Worm (Caenorhabditis elegans) whole organism, L4 larva: ENCODE measurements around the gene srx-64.

Experiments
- ZK546.5 ChIP-seq, 2 experiments: sonication (generic microtip); optimal IDR thresholded peaks; 2 replicates each; lab custom pipeline; 2017; ENCODE audit warnings: missing biosample characterization in 2 of 2, missing genetic modification characterization in 2 of 2
- ceh-20 ChIP-seq: fragments of 200-800 bp; sonication (Bioruptor generic); IDR thresholded peaks from 2 replicates; pipeline ENCODE4 v1.3.6; 2022; ENCODE audit warnings: missing genetic modification reagents, missing genetic modification characterization, missing compliant biosample characterization
- ces-1 ChIP-seq: fragments of 150-350 bp; sonication (generic microtip); optimal IDR thresholded peaks from 4 replicates; lab custom pipeline; 2014; ENCODE audit warnings: missing biosample characterization, missing genetic modification reagents, missing genetic modification characterization
- egl-43 ChIP-seq: fragments of 200-800 bp; sonication (Bioruptor generic); IDR thresholded peaks from 2 replicates; pipeline ENCODE4 v1.3.6; 2022; ENCODE audit warnings: missing genetic modification reagents, missing genetic modification characterization, missing compliant biosample characterization
- fos-1 ChIP-seq: fragments of 150-350 bp; optimal IDR thresholded peaks from 2 replicates; lab custom pipeline; 2014; ENCODE audit warnings: missing biosample characterization, missing genetic modification characterization
- lin-38 ChIP-seq: fragments of 200-800 bp; sonication (Bioruptor generic); IDR thresholded peaks from 2 replicates; pipeline ENCODE4 v1.3.6; 2022; ENCODE audit warnings: missing genetic modification reagents, missing genetic modification characterization, missing compliant biosample characterization
- nhr-11 ChIP-seq: fragments of 150-350 bp; optimal IDR thresholded peaks from 2 replicates; lab custom pipeline; 2014; ENCODE audit warnings: missing biosample characterization, missing genetic modification characterization
- nhr-28 ChIP-seq: fragments of 150-350 bp; optimal IDR thresholded peaks from 2 replicates; lab custom pipeline; 2014; ENCODE audit warnings: missing biosample characterization, missing genetic modification characterization
- rbr-2 ChIP-seq: sonication (generic microtip); optimal IDR thresholded peaks from 2 replicates; lab custom pipeline; 2016; ENCODE audit warnings: missing genotype, missing genetic modification characterization, missing compliant biosample characterization
- spr-3 ChIP-seq: fragments of 200-800 bp; sonication (Bioruptor generic); optimal IDR thresholded peaks from 2 replicates; lab custom pipeline; 2018; ENCODE audit warnings: mild to moderate bottlenecking, missing genetic modification characterization, missing compliant biosample characterization
- unc-62 ChIP-seq, 3 experiments: fragments of 150-350 bp in 1 of 3; sonication (generic microtip); optimal IDR thresholded peaks in 2 of 3; peaks in 1 of 3; 1 replicate in 1 of 3; 2 replicates in 2 of 3; lab custom pipeline; 2014 to 2017; ENCODE audit warnings: missing biosample characterization in 3 of 3, missing genetic modification characterization in 3 of 3, missing genetic modification reagents in 3 of 3, missing genotype in 1 of 3
- zag-1 ChIP-seq: fragments of 150-350 bp; optimal IDR thresholded peaks from 2 replicates; lab custom pipeline; 2014; ENCODE audit warnings: missing biosample characterization, missing genetic modification characterization
- zip-11 ChIP-seq: fragments of 200-800 bp; sonication (Bioruptor generic); IDR thresholded peaks from 2 replicates; pipeline ENCODE4 v1.3.6; 2022; ENCODE audit warnings: missing genetic modification characterization, missing compliant biosample characterization

DNA sequence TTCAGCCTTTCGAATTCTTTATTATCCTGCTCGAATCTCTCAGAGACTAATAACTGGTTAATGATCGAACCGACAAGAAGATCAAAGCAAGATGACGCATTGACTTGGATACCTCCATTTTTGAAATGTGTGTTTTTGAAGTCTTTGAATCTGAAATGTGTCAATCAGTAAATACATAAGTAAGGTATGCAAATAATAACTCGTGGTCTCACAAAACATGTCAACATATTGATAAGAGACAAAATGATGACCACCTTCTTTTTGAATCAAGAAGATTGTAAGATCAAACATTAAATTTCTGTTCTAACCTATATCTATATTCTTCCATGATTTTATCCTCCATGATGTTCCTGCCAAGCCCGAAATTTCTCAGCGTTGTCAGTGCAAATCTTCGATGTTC, 40.5 kb downstream of the srx-64 start:
- TF ChIP-seq spr-3 (GFP tag; lab: Kevin White, UChicago) (no peak), zag-1 (tag; lab: Kevin White, UChicago) (no peak), rbr-2 (no peak), nhr-11 (no peak), ces-1 (GFP tag; lab: Kevin White, UChicago) (no peak), fos-1 (no peak), nhr-28 (tag; lab: Kevin White, UChicago) (peak; percentile 75), unc-62 (GFP tag; optimal IDR thresholded peaks at IDR 0.05 in 1 of 2; lab: Kevin White, UChicago) (no peak), unc-62 (tag; optimal IDR thresholded peaks at IDR 0.05; lab: Kevin White, UChicago) (no peak), ceh-20 (GFP tag; lab: Robert Waterston, UW) (no peak), zip-11 (GFP tag; lab: Robert Waterston, UW) (no peak), ZK546.5 (tag; optimal IDR thresholded peaks at IDR 0.05; lab: Kevin White, UChicago) (no peak), egl-43 (GFP tag; lab: Robert Waterston, UW) (no peak), lin-38 (GFP tag; lab: Robert Waterston, UW) (no peak)
